Worm (Caenorhabditis elegans) whole organism, late embryonic: ENCODE results near the gene C25E10.16.

Experiments used
- C08G9.2 ChIP-seq: sonication (generic microtip); optimal IDR thresholded peaks from 2 replicates; lab custom pipeline; 2016; ENCODE audit warnings: mild to moderate bottlenecking, missing genetic modification characterization, moderate library complexity, missing compliant biosample characterization
- C38D4.7 ChIP-seq: fragments of 200-800 bp; sonication (Bioruptor generic); optimal IDR thresholded peaks from 2 replicates; lab custom pipeline; 2018; ENCODE audit warnings: mild to moderate bottlenecking, missing genetic modification characterization, moderate library complexity, missing compliant biosample characterization
- F13H6.1 ChIP-seq: sonication (generic microtip); optimal IDR thresholded peaks from 2 replicates; lab custom pipeline; 2016; ENCODE audit warnings: missing genetic modification characterization, missing compliant biosample characterization
- Y22D7AL.16 ChIP-seq: sonication (generic microtip); optimal IDR thresholded peaks from 2 replicates; lab custom pipeline; 2016; ENCODE audit warnings: missing genetic modification characterization, missing compliant biosample characterization
- ahr-1 ChIP-seq: sonication (generic microtip); optimal IDR thresholded peaks from 2 replicates; lab custom pipeline; 2016; ENCODE audit warnings: missing genetic modification characterization, missing compliant biosample characterization
- ceh-14 ChIP-seq: sonication (generic microtip); optimal IDR thresholded peaks from 2 replicates; lab custom pipeline; 2016; ENCODE audit warnings: missing genotype, missing genetic modification characterization, missing compliant biosample characterization
- ceh-18 ChIP-seq: sonication (generic microtip); optimal IDR thresholded peaks from 2 replicates; lab custom pipeline; 2016; ENCODE audit warnings: missing genetic modification characterization, missing compliant biosample characterization
- ceh-24 ChIP-seq: sonication (generic microtip); optimal IDR thresholded peaks from 2 replicates; lab custom pipeline; 2016; ENCODE audit warnings: mild to moderate bottlenecking, missing genetic modification characterization, missing compliant biosample characterization
- ceh-30 ChIP-seq: fragments of 150-350 bp; optimal IDR thresholded peaks from 2 replicates; lab custom pipeline; 2014; ENCODE audit warnings: missing biosample characterization, missing genetic modification characterization
- ceh-31 ChIP-seq: sonication (generic microtip); optimal IDR thresholded peaks from 2 replicates; lab custom pipeline; 2016; ENCODE audit warnings: missing genetic modification characterization, missing compliant biosample characterization
- ceh-34 ChIP-seq: sonication (generic microtip); optimal IDR thresholded peaks from 2 replicates; lab custom pipeline; 2016; ENCODE audit warnings: mild to moderate bottlenecking, missing genetic modification characterization, missing compliant biosample characterization
- ceh-45 ChIP-seq: fragments of 200-800 bp; sonication (Bioruptor generic); IDR thresholded peaks from 2 replicates; pipeline ENCODE4 v1.3.6; 2022; ENCODE audit warnings: missing genetic modification reagents, missing genetic modification characterization, missing compliant biosample characterization
- ceh-9 ChIP-seq: sonication (generic microtip); optimal IDR thresholded peaks from 2 replicates; lab custom pipeline; 2016; ENCODE audit warnings: mild to moderate bottlenecking, missing genetic modification characterization, inconsistent platforms, missing compliant biosample characterization
- dve-1 ChIP-seq: sonication (generic microtip); optimal IDR thresholded peaks from 2 replicates; lab custom pipeline; 2017; ENCODE audit warnings: antibody characterized with exemption, mild to moderate bottlenecking, missing genetic modification characterization, missing compliant biosample characterization
- elt-2 ChIP-seq: sonication (generic microtip); optimal IDR thresholded peaks from 2 replicates; lab custom pipeline; 2016; ENCODE audit warnings: missing genetic modification reagents, missing genetic modification characterization, missing compliant biosample characterization
- elt-4 ChIP-seq: sonication (generic microtip); optimal IDR thresholded peaks from 2 replicates; lab custom pipeline; 2016; ENCODE audit warnings: missing genetic modification characterization, missing compliant biosample characterization
- eyg-1 ChIP-seq: sonication (generic microtip); optimal IDR thresholded peaks from 2 replicates; lab custom pipeline; 2016; ENCODE audit warnings: missing genotype, missing genetic modification characterization, missing compliant biosample characterization
- fkh-10 ChIP-seq: fragments of 150-350 bp; optimal IDR thresholded peaks from 2 replicates; lab custom pipeline; 2014; ENCODE audit warnings: missing biosample characterization, missing genetic modification reagents, missing genetic modification characterization
- hlh-13 ChIP-seq: fragments of 200-800 bp; sonication (Bioruptor generic); optimal IDR thresholded peaks from 2 replicates; lab custom pipeline; 2018; ENCODE audit warnings: mild to moderate bottlenecking, missing genetic modification characterization, missing compliant biosample characterization
- hlh-15 ChIP-seq: sonication (generic microtip); optimal IDR thresholded peaks from 2 replicates; lab custom pipeline; 2016; ENCODE audit warnings: missing genetic modification characterization, missing compliant biosample characterization
- hlh-30 ChIP-seq: sonication (generic microtip); optimal IDR thresholded peaks from 2 replicates; lab custom pipeline; 2017; ENCODE audit warnings: antibody characterized with exemption, missing genetic modification characterization, missing compliant biosample characterization; ENCODE audit not compliant: insufficient read depth
- hlh-8 ChIP-seq: sonication (generic microtip); optimal IDR thresholded peaks from 2 replicates; lab custom pipeline; 2016; ENCODE audit warnings: missing genotype, missing genetic modification characterization, missing compliant biosample characterization
- lin-11 ChIP-seq: fragments of 200-800 bp; sonication (Bioruptor generic); optimal IDR thresholded peaks from 2 replicates; lab custom pipeline; 2018; ENCODE audit warnings: mild to moderate bottlenecking, missing genetic modification characterization, missing compliant biosample characterization
- mec-3 ChIP-seq: sonication (generic microtip); optimal IDR thresholded peaks from 2 replicates; lab custom pipeline; 2016; ENCODE audit warnings: borderline replicate concordance, missing genetic modification characterization, missing compliant biosample characterization
- nfya-1 ChIP-seq: sonication (generic microtip); optimal IDR thresholded peaks from 2 replicates; lab custom pipeline; 2017; ENCODE audit warnings: missing genetic modification characterization, mild to moderate bottlenecking, missing compliant biosample characterization, antibody characterized with exemption, moderate library complexity
- nhr-232 ChIP-seq: sonication (generic microtip); optimal IDR thresholded peaks from 2 replicates; lab custom pipeline; 2016; ENCODE audit warnings: missing genetic modification characterization, missing compliant biosample characterization
- npax-4 ChIP-seq: sonication (generic microtip); optimal IDR thresholded peaks from 2 replicates; lab custom pipeline; 2016; ENCODE audit warnings: missing genetic modification characterization, missing compliant biosample characterization
- pax-1 ChIP-seq: fragments of 150-350 bp; optimal IDR thresholded peaks from 2 replicates; lab custom pipeline; 2014; ENCODE audit warnings: missing biosample characterization, missing genetic modification characterization
- pha-2 ChIP-seq: sonication (generic microtip); optimal IDR thresholded peaks from 2 replicates; lab custom pipeline; 2017; ENCODE audit warnings: mild to moderate bottlenecking, missing genetic modification characterization, missing compliant biosample characterization
- pha-4 ChIP-seq: fragments of 150-350 bp; optimal IDR thresholded peaks from 2 replicates; lab custom pipeline; 2018; ENCODE audit warnings: missing biosample characterization, missing genetic modification reagents, missing genetic modification characterization
- ref-2 ChIP-seq: sonication (generic microtip); optimal IDR thresholded peaks from 2 replicates; lab custom pipeline; 2016; ENCODE audit warnings: missing genetic modification characterization, missing compliant biosample characterization
- rnt-1 ChIP-seq: sonication (generic microtip); optimal IDR thresholded peaks from 2 replicates; lab custom pipeline; 2016; ENCODE audit warnings: missing genetic modification characterization, missing compliant biosample characterization
- sox-2 ChIP-seq: fragments of 200-800 bp; sonication (Bioruptor generic); IDR thresholded peaks from 2 replicates; pipeline ENCODE4 v1.3.6; 2022; ENCODE audit warnings: missing genetic modification reagents, missing genetic modification characterization, missing compliant biosample characterization
- syd-9 ChIP-seq: sonication (generic microtip); optimal IDR thresholded peaks from 2 replicates; lab custom pipeline; 2016; ENCODE audit warnings: mild to moderate bottlenecking, missing genetic modification characterization, moderate library complexity, missing compliant biosample characterization
- tbx-2 ChIP-seq: sonication (generic microtip); optimal IDR thresholded peaks from 2 replicates; lab custom pipeline; 2016; ENCODE audit warnings: missing genetic modification characterization, missing compliant biosample characterization
- ttx-3 ChIP-seq: sonication (generic microtip); optimal IDR thresholded peaks from 2 replicates; lab custom pipeline; 2016; ENCODE audit warnings: missing genetic modification reagents, missing genetic modification characterization, missing compliant biosample characterization
- unc-42 ChIP-seq: sonication (generic microtip); optimal IDR thresholded peaks from 2 replicates; lab custom pipeline; 2016; ENCODE audit warnings: missing genotype, missing genetic modification characterization, missing compliant biosample characterization
- unc-55 ChIP-seq: sonication (generic microtip); optimal IDR thresholded peaks from 2 replicates; lab custom pipeline; 2017; ENCODE audit warnings: missing biosample characterization, missing genetic modification reagents, missing genetic modification characterization

Gene C25E10.16

DNA sequence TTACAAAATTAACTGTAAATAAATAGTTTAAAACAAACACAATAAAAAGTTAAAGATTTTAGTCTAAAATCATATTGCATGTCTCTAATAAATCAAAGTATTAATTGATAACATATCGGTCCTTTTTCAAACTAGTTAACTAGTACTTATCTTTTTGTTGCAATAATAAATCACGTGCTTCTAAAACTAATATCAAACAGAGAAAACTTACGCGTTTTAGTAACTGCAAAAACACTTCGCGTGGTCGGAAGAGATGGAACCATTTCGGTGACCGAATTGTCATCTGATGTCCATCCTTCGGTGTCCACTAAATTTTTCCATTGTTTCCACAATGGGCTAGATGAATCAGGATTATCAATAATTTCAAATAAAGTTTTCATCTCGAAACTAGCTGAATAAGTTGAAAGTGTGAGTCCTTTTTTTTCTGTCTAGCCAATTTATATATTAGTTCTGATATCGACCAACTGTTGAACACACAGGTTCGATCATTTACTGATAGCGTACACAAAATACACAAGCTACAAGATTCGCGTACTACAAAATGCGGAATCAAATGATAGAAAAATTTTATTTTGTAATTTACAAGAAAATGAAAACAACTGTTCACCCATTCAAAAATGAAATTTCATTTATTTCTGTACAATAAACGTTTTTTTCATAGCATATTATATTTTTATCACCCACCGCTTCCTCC, 39.1 kb upstream of the C25E10.16 start, which contains the start of gene F21C10.9:
Gene F21C10.9 (minus strand): TSS at position 417 of the 694 bp plus-strand sequence.
- TF ChIP-seq ahr-1 (no peak), sox-2 (no peak), nhr-232 (tag; lab: Kevin White, UChicago) (no peak)

DNA sequence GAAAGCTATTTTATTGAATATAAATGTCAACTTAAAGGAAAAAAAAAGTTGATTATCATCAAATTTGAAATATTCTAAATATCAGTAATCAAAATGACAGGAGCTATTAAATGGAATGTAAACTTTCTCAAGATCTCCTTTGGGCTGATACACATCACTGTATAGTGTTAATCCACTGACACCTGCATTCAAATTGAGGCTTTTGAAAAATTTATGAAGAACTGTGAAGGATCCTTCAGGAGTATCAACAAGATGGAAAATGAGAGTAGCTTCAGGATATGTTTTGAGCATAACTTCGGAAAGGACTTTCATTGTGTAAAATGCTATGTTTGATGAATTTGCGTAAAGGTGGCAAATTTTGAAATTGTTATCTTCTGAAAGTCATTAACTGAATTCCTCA, 37.8 kb upstream of the C25E10.16 start:
- TF ChIP-seq mec-3 (tag; lab: Kevin White, UChicago) (no peak), hlh-13 (GFP tag; lab: Kevin White, UChicago) (no peak), fkh-10 (no peak), hlh-15 (tag; lab: Kevin White, UChicago) (no peak), pha-2 (tag; lab: Kevin White, UChicago) (no peak), ttx-3 (tag; lab: Kevin White, UChicago) (no peak), ceh-14 (tag; lab: Kevin White, UChicago) (no peak), Y22D7AL.16 (tag; lab: Kevin White, UChicago) (no peak), ceh-34 (no peak), ceh-45 (GFP tag; lab: Robert Waterston, UW) (no peak)

DNA sequence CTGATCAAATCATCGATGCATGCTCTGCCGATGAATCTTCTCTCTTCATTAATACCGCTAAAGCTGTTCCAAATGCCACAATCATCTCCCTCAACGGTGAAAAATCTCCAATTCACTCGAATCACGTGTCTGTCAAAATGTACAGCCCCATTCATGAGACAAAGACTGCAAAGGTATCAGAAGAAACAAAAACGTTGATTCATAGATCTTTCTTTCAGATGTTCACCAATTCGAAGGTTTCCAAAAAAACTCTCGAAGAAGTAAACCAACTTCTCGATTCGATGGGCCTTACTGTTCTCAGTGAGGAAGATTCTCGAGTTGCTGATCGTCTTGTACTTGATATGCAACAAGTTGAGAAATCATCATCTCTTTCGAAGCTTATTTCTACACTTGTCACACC, 37.3 kb upstream of the C25E10.16 start:
- no peak for TF ChIP-seq pha-4
- TF ChIP-seq ceh-30 = no peak
- no peak for TF ChIP-seq fkh-10
- TF ChIP-seq ceh-24 = no peak
- no peak for TF ChIP-seq pax-1
- TF ChIP-seq npax-4 = no peak
- TF ChIP-seq C38D4.7 (GFP tag; lab: Kevin White, UChicago) = no peak
- TF ChIP-seq eyg-1 (tag; lab: Kevin White, UChicago) = no peak
- TF ChIP-seq ceh-9 (tag; lab: Kevin White, UChicago) = no peak

DNA sequence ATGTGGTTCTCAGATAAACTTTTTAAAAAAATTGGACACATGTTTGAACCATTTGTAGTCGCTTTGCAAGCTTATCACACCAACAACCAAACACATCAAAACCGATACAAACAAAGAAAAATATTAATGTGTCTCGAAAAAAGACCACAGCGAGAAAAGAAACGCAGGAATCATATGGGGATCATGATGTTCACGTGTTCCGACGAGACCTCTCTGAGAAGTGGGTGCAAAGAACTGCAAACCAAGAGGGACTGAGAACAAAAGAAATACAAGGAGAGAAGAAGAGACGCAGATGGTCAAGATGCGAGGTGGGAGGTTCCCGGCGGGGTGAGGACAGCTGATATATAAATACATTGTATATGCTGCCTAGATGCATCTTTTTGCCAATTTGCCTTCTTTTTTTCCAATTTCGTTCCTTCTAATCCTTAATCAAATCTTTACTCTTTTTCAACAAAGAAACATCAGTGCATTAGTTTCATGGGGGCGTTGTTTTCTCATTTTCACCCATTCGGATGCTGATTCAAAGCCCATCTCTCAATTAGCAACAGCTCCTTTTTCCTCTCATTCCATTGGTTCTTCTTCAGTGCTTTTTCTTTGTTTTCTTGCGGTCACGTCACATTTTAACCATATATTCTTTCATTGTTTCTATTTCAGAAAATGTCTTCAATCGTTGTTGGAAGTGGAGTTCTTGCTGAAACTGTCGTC, 36.4 kb upstream of the C25E10.16 start, which contains the start of gene F21C10.10:
Gene F21C10.10 (plus strand): TSS at position 655 of the 705 bp plus-strand sequence.
- TF ChIP-seq ref-2 (tag; lab: Kevin White, UChicago) (peak; percentile 74), rnt-1 (tag; lab: Kevin White, UChicago) (peak; percentile 66), unc-42 (tag; lab: Kevin White, UChicago) (peak; percentile 67), hlh-13 (GFP tag; lab: Kevin White, UChicago) (no peak), sox-2 (peak; percentile 40; the same call in 1 of the 2 replicates), ceh-34 (peak; percentile 34), lin-11 (tag; lab: Kevin White, UChicago) (no peak), ceh-31 (peak; percentile 41), elt-2 (tag; lab: Kevin White, UChicago) (peak; percentile 78), tbx-2 (peak; percentile 85), syd-9 (tag; lab: Kevin White, UChicago) (peak; percentile 15), ttx-3 (tag; lab: Kevin White, UChicago) (no peak), hlh-8 (peak; percentile 46), ceh-18 (tag; lab: Kevin White, UChicago) (peak; percentile 73), nfya-1 (tag; lab: Kevin White, UChicago) (peak; percentile 76), C08G9.2 (tag; lab: Kevin White, UChicago) (no peak), hlh-30 (tag; lab: Kevin White, UChicago) (peak; percentile 93), unc-55 (GFP tag; lab: Kevin White, UChicago) (peak; percentile 84), F13H6.1 (tag; lab: Kevin White, UChicago) (no peak), elt-4 (tag; lab: Kevin White, UChicago) (no peak), dve-1 (peak; percentile 37), eyg-1 (tag; lab: Kevin White, UChicago) (no peak)
- TF ChIP-seq, all 69 proteins: peak for 15
